Worm (Caenorhabditis elegans) whole organism, L3 larva: ENCODE measurements around the gene F53F1.2.

Experiments
- R02D3.7 ChIP-seq: fragments of 150-350 bp; optimal IDR thresholded peaks from 2 replicates; lab custom pipeline; 2014; ENCODE audit warnings: missing biosample characterization, missing genetic modification characterization
- ZK546.5 ChIP-seq: sonication (generic microtip); optimal IDR thresholded peaks from 2 replicates; lab custom pipeline; 2017; ENCODE audit warnings: missing biosample characterization, missing genetic modification characterization
- ama-1 ChIP-seq: fragments of 150-350 bp; optimal IDR thresholded peaks from 2 replicates; lab custom pipeline; 2018
- ceh-28 ChIP-seq: fragments of 150-350 bp; optimal IDR thresholded peaks from 2 replicates; lab custom pipeline; 2014; ENCODE audit warnings: missing biosample characterization, missing genetic modification reagents, missing genetic modification characterization
- ceh-82 ChIP-seq: fragments of 150-350 bp; optimal IDR thresholded peaks from 2 replicates; lab custom pipeline; 2014; ENCODE audit warnings: missing biosample characterization, missing genetic modification characterization
- ceh-9 ChIP-seq: sonication (generic microtip); optimal IDR thresholded peaks from 2 replicates; lab custom pipeline; 2018; ENCODE audit warnings: missing biosample characterization, missing genetic modification characterization
- daf-12 ChIP-seq: fragments of 150-350 bp; optimal IDR thresholded peaks from 2 replicates; lab custom pipeline; 2014; ENCODE audit warnings: missing biosample characterization, missing genetic modification reagents, missing genetic modification characterization
- egl-27 ChIP-seq: sonication (generic microtip); optimal IDR thresholded peaks from 4 replicates; lab custom pipeline; 2017; ENCODE audit warnings: missing biosample characterization, missing genetic modification reagents, missing genetic modification characterization
- egl-5 ChIP-seq: fragments of 150-350 bp; optimal IDR thresholded peaks from 2 replicates; lab custom pipeline; 2017; ENCODE audit warnings: missing biosample characterization, missing genetic modification reagents, missing genetic modification characterization, inconsistent platforms
- elt-1 ChIP-seq: fragments of 150-350 bp; optimal IDR thresholded peaks from 2 replicates; lab custom pipeline; 2014; ENCODE audit warnings: missing biosample characterization, missing genetic modification characterization
- elt-2 ChIP-seq: sonication (generic microtip); optimal IDR thresholded peaks from 2 replicates; lab custom pipeline; 2016; ENCODE audit warnings: missing genetic modification reagents, mild to moderate bottlenecking, missing genetic modification characterization, missing compliant biosample characterization
- elt-3 ChIP-seq, 3 experiments: fragments of 150-350 bp in 1 of 3; sonication (generic microtip) in 2 of 3; optimal IDR thresholded peaks; 2 replicates in 2 of 3; 4 replicates in 1 of 3; lab custom pipeline; 2014 to 2017; ENCODE audit warnings: missing biosample characterization in 3 of 3, missing genetic modification characterization in 3 of 3
- eor-1 ChIP-seq, 2 experiments: fragments of 150-350 bp; optimal IDR thresholded peaks; 2 replicates each; lab custom pipeline; 2014 to 2018; ENCODE audit warnings: missing biosample characterization in 2 of 2, missing genetic modification characterization in 2 of 2
- fkh-10 ChIP-seq: sonication (generic microtip); optimal IDR thresholded peaks from 2 replicates; lab custom pipeline; 2017; ENCODE audit warnings: missing biosample characterization, missing genetic modification reagents, missing genetic modification characterization
- fkh-2 ChIP-seq: fragments of 150-350 bp; optimal IDR thresholded peaks from 2 replicates; lab custom pipeline; 2014; ENCODE audit warnings: missing biosample characterization, missing genetic modification reagents, missing genetic modification characterization
- fos-1 ChIP-seq: fragments of 150-350 bp; optimal IDR thresholded peaks from 2 replicates; lab custom pipeline; 2014; ENCODE audit warnings: missing biosample characterization, missing genetic modification characterization
- hmg-11 ChIP-seq: sonication (generic microtip); optimal IDR thresholded peaks from 2 replicates; lab custom pipeline; 2016; ENCODE audit warnings: missing genetic modification characterization, missing compliant biosample characterization
- jun-1 ChIP-seq: fragments of 150-350 bp; optimal IDR thresholded peaks from 2 replicates; lab custom pipeline; 2014; ENCODE audit warnings: missing biosample characterization, missing genetic modification reagents, missing genetic modification characterization
- lin-15B ChIP-seq: fragments of 150-350 bp; optimal IDR thresholded peaks from 2 replicates; lab custom pipeline; 2014; ENCODE audit warnings: missing biosample characterization, missing genetic modification characterization
- lin-39 ChIP-seq: fragments of 150-350 bp; optimal IDR thresholded peaks from 2 replicates; lab custom pipeline; 2018; ENCODE audit warnings: missing biosample characterization, missing genetic modification reagents, missing genetic modification characterization
- mdl-1 ChIP-seq: fragments of 150-350 bp; optimal IDR thresholded peaks from 2 replicates; lab custom pipeline; 2014; ENCODE audit warnings: missing biosample characterization, missing genetic modification characterization
- mml-1 ChIP-seq: fragments of 150-350 bp; sonication (generic microtip); optimal IDR thresholded peaks from 3 replicates; lab custom pipeline; 2014; ENCODE audit warnings: missing biosample characterization, missing genetic modification characterization
- nfya-1 ChIP-seq: sonication (generic microtip); optimal IDR thresholded peaks from 2 replicates; lab custom pipeline; 2017; ENCODE audit warnings: missing genetic modification characterization, mild to moderate bottlenecking, missing compliant biosample characterization, antibody characterized with exemption, moderate library complexity; ENCODE audit not compliant: insufficient read depth
- nhr-11 ChIP-seq: fragments of 150-350 bp; optimal IDR thresholded peaks from 2 replicates; lab custom pipeline; 2014; ENCODE audit warnings: missing biosample characterization, missing genetic modification characterization
- nhr-12 ChIP-seq: fragments of 150-350 bp; optimal IDR thresholded peaks from 2 replicates; lab custom pipeline; 2014; ENCODE audit warnings: missing biosample characterization, missing genetic modification characterization
- nhr-23 ChIP-seq: fragments of 150-350 bp; optimal IDR thresholded peaks from 2 replicates; lab custom pipeline; 2014; ENCODE audit warnings: missing biosample characterization, missing genetic modification reagents, missing genetic modification characterization
- nhr-237 ChIP-seq: fragments of 150-350 bp; optimal IDR thresholded peaks from 2 replicates; lab custom pipeline; 2014; ENCODE audit warnings: missing biosample characterization, missing genetic modification characterization
- nhr-25 ChIP-seq: sonication (generic microtip); optimal IDR thresholded peaks from 2 replicates; lab custom pipeline; 2017; ENCODE audit warnings: missing biosample characterization, missing genetic modification characterization
- nhr-28 ChIP-seq: fragments of 150-350 bp; optimal IDR thresholded peaks from 2 replicates; lab custom pipeline; 2014; ENCODE audit warnings: missing biosample characterization, missing genetic modification characterization
- nhr-43 ChIP-seq: sonication (generic microtip); optimal IDR thresholded peaks from 2 replicates; lab custom pipeline; 2016; ENCODE audit warnings: mild to moderate bottlenecking, missing genetic modification characterization, missing compliant biosample characterization; ENCODE audit not compliant: poor library complexity, severe bottlenecking
- nhr-67 ChIP-seq: fragments of 150-350 bp; optimal IDR thresholded peaks from 2 replicates; lab custom pipeline; 2014; ENCODE audit warnings: missing biosample characterization, missing genetic modification characterization
- nhr-76 ChIP-seq: fragments of 150-350 bp; sonication (generic microtip); optimal IDR thresholded peaks from 5 replicates; lab custom pipeline; 2014; ENCODE audit warnings: missing biosample characterization, missing genetic modification characterization
- nhr-77 ChIP-seq: fragments of 150-350 bp; optimal IDR thresholded peaks from 2 replicates; lab custom pipeline; 2014; ENCODE audit warnings: missing biosample characterization, missing genetic modification characterization
- pha-4 ChIP-seq: fragments of 150-350 bp; optimal IDR thresholded peaks from 2 replicates; lab custom pipeline; 2014; ENCODE audit warnings: missing biosample characterization, missing genetic modification reagents, missing genetic modification characterization
- pqm-1 ChIP-seq: fragments of 150-350 bp; optimal IDR thresholded peaks from 2 replicates; lab custom pipeline; 2017; ENCODE audit warnings: missing biosample characterization, missing genetic modification characterization, inconsistent platforms
- sea-2 ChIP-seq: fragments of 150-350 bp; sonication (generic microtip); optimal IDR thresholded peaks from 4 replicates; lab custom pipeline; 2014; ENCODE audit warnings: missing biosample characterization, missing genetic modification reagents, missing genetic modification characterization
- skn-1 ChIP-seq: fragments of 150-350 bp; optimal IDR thresholded peaks from 2 replicates; lab custom pipeline; 2014; ENCODE audit warnings: missing biosample characterization, missing genetic modification characterization
- snpc-4 ChIP-seq: fragments of 150-350 bp; optimal IDR thresholded peaks from 2 replicates; lab custom pipeline; 2014; ENCODE audit warnings: missing biosample characterization, missing genetic modification characterization
- tbx-2 ChIP-seq: sonication (generic microtip); optimal IDR thresholded peaks from 2 replicates; lab custom pipeline; 2016; ENCODE audit warnings: mild to moderate bottlenecking, missing genetic modification characterization, missing compliant biosample characterization
- unc-62 ChIP-seq: fragments of 150-350 bp; sonication (generic microtip); optimal IDR thresholded peaks from 4 replicates; lab custom pipeline; 2014; ENCODE audit warnings: missing biosample characterization, missing genetic modification reagents, missing genetic modification characterization
- zag-1 ChIP-seq: fragments of 150-350 bp; optimal IDR thresholded peaks from 2 replicates; lab custom pipeline; 2014; ENCODE audit warnings: missing biosample characterization, missing genetic modification characterization
- ztf-11 ChIP-seq: fragments of 150-350 bp; optimal IDR thresholded peaks from 2 replicates; lab custom pipeline; 2014; ENCODE audit warnings: missing biosample characterization, missing genetic modification characterization
- ztf-4 ChIP-seq: fragments of 150-350 bp; optimal IDR thresholded peaks from 2 replicates; lab custom pipeline; 2014; ENCODE audit warnings: missing biosample characterization, missing genetic modification characterization

The F53F1.2 gene

DNA sequence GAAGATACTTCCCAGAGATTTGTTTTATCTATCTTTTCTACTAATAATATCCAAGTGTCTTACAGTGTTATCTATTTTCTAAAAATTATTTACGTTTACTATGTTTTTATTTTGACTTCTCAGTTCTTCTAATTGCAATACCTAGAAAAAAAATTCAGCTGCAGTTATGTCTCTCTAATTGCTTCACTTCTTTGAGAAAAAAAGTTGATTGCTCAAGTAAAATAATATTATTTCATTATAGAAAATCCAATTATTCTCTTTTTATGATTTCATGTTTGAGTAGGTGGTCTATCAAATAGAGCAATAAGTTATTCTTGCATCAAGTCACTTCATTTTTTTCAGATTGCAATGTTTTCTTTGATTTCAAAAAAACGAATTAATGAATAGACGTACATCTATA, 40.1 kb upstream of the F53F1.2 start:
- TF ChIP-seq nhr-237: no peak
- TF ChIP-seq lin-39 (tag; lab: Kevin White, UChicago): no peak
- TF ChIP-seq fkh-10 (GFP tag; lab: Kevin White, UChicago): peak; percentile 56
- TF ChIP-seq fkh-2 (tag; lab: Kevin White, UChicago): no peak
- TF ChIP-seq, all 47 proteins: peak for 1

DNA sequence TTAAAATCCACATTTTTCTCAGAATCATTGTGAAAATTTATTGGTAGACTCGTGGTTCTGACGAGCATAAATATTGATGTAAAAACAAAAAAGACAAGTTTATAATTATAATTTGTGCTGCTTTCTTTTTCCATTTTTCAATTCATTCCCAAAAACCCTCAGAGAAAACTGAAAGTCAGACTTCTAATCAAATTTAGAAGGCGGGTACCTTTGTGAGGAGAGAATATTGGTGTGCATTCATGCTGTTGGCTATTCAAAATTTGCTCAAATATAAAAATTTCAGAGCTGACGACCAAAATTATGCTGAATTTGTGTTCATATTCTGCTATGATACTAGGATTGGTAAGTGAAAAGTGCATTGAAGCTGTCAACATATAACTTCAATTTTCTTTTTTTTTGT, 39.6 kb upstream of the F53F1.2 start, which contains the start of gene srx-125:
srx-125 (plus strand) TSS at position 301 of the 400 bp plus-strand sequence.
- no peak for TF ChIP-seq elt-2

DNA sequence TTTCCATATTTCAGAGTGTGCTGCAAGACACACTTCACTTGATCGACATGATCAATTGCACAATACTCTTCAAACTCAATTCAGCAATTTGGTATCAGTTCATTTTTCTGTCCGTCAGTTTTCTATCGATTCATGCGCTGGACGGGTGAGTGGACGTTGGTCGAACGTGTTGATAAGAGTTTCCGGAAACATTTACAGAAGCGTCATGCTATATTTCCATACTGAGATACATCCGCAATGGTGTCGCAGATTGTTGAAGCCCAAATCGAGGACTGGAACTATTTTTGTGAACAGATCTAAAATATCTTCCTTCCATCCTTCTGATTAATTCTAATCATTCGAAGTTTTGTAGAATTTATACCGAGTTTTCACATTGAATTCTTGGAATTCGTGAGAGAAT, 37.0 kb upstream of the F53F1.2 start:
- TF ChIP-seq nhr-43 (tag; lab: Kevin White, UChicago) (peak; percentile 28), pqm-1 (tag; lab: Kevin White, UChicago) (peak; percentile 79), nhr-25 (tag; lab: Kevin White, UChicago) (no peak), jun-1 (tag; lab: Kevin White, UChicago) (peak; percentile 73), nhr-67 (no peak), elt-2 (peak; percentile 83)

- TF ChIP-seq daf-12 (tag; lab: Kevin White, UChicago) (no peak), fkh-10 (GFP tag; lab: Kevin White, UChicago) (no peak), nhr-25 (tag; lab: Kevin White, UChicago) (no peak), snpc-4 (tag; lab: Kevin White, UChicago) (no peak), ceh-9 (no peak), nhr-11 (no peak), mml-1 (no peak), ama-1 (lab: Kevin White, UChicago) (no peak), eor-1 (tag; optimal IDR thresholded peaks at IDR 0.05; lab: Kevin White, UChicago) (no peak), nfya-1 (tag; lab: Kevin White, UChicago) (no peak), nhr-23 (tag; lab: Kevin White, UChicago) (no peak), ztf-4 (tag; lab: Kevin White, UChicago) (no peak), nhr-76 (no peak), hmg-11 (no peak)
Observed at ce11 chrV:13370265-13370664, 36.4 kb upstream of the F53F1.2 start.

DNA sequence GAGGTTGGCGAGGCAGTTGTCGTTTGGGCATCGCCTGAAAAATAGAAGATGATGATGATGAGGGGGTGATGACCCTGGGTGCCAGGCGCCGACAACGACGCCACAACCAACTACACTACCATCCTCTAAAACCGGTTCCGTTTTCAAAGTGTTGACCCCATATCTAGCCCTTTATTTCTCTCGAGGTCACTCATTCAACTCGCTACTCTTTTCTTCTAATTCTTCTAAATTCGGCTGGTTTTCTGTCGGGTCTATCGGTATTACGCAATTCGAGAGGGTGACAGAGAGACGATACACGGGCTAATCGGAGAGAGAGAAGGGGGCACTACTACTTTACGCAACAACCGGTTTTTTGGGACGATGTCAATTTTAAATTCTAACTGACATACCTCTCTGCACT, 35.3 kb upstream of the F53F1.2 start:
- peak; percentile 1 for TF ChIP-seq elt-2
- peak; percentile 86 for TF ChIP-seq nhr-43 (tag; lab: Kevin White, UChicago)
- no peak for TF ChIP-seq ztf-11
- TF ChIP-seq pqm-1 (tag; lab: Kevin White, UChicago): no peak
- TF ChIP-seq nhr-77 (tag; lab: Kevin White, UChicago): no peak
- TF ChIP-seq sea-2 (GFP tag; lab: Kevin White, UChicago): no peak
- TF ChIP-seq tbx-2: peak; percentile 69
- TF ChIP-seq nhr-11: no peak
- TF ChIP-seq eor-1 (tag; optimal IDR thresholded peaks at IDR 0.05; lab: Kevin White, UChicago): peak in 1 of 2 experiments; percentile 39
- TF ChIP-seq fkh-10 (GFP tag; lab: Kevin White, UChicago): no peak
- no peak for TF ChIP-seq ztf-4 (tag; lab: Kevin White, UChicago)
- TF ChIP-seq nhr-25 (tag; lab: Kevin White, UChicago): peak; percentile 99
- TF ChIP-seq nhr-23 (tag; lab: Kevin White, UChicago): peak; percentile 99
- no peak for TF ChIP-seq ama-1 (lab: Kevin White, UChicago)
- TF ChIP-seq mml-1: no peak
- peak; percentile 41 for TF ChIP-seq jun-1 (tag; lab: Kevin White, UChicago)
- TF ChIP-seq ceh-9: no peak
- TF ChIP-seq mdl-1: peak; percentile 12
- no peak for TF ChIP-seq nhr-12
- no peak for TF ChIP-seq ZK546.5 (tag; lab: Kevin White, UChicago)
- TF ChIP-seq skn-1 (tag; lab: Kevin White, UChicago): no peak
- no peak for TF ChIP-seq nhr-76
- no peak for TF ChIP-seq nhr-28 (tag; lab: Kevin White, UChicago)
- no peak for TF ChIP-seq fos-1 (tag; lab: Kevin White, UChicago)
- peak; percentile 43 for TF ChIP-seq unc-62
- no peak for TF ChIP-seq zag-1
- TF ChIP-seq nhr-237: no peak
- TF ChIP-seq elt-1: peak; percentile 57
- no peak for TF ChIP-seq nhr-67
- no peak for TF ChIP-seq lin-39 (tag; lab: Kevin White, UChicago)
- peak; percentile 64 for TF ChIP-seq egl-5 (tag; lab: Kevin White, UChicago)
- TF ChIP-seq pha-4 (tag; lab: Kevin White, UChicago): no peak
- TF ChIP-seq R02D3.7: no peak
- TF ChIP-seq egl-27: peak; percentile 50
- peak; percentile 46 for TF ChIP-seq ceh-28 (tag; lab: Kevin White, UChicago)
- no peak for TF ChIP-seq daf-12 (tag; lab: Kevin White, UChicago)
- TF ChIP-seq fkh-2 (tag; lab: Kevin White, UChicago): no peak
- TF ChIP-seq lin-15B: no peak
- no peak for TF ChIP-seq ceh-82 (tag; lab: Kevin White, UChicago)
- peak in 2 of 3 experiments; percentile 59 to 81 for TF ChIP-seq elt-3 (tag; optimal IDR thresholded peaks at IDR 0.05; lab: Kevin White, UChicago)
- TF ChIP-seq nfya-1 (tag; lab: Kevin White, UChicago): peak; percentile 13
